Worm (Caenorhabditis elegans) whole organism, midembryonic: ENCODE measurements around the gene chil-16.

Experiments used
- T22C8.4 ChIP-seq: fragments of 200-800 bp; sonication (Bioruptor generic); IDR thresholded peaks from 2 replicates; pipeline ENCODE4 v1.3.6; 2022; ENCODE audit warnings: missing genetic modification characterization, missing compliant biosample characterization
- cog-1 ChIP-seq: sonication (generic microtip); optimal IDR thresholded peaks from 2 replicates; lab custom pipeline; 2016; ENCODE audit warnings: missing genetic modification characterization, missing compliant biosample characterization
- flt-1 ChIP-seq: fragments of 200-800 bp; sonication (Bioruptor generic); IDR thresholded peaks from 2 replicates; pipeline ENCODE4 v1.3.6; 2022; ENCODE audit warnings: missing genetic modification characterization, missing compliant biosample characterization
- klf-2 ChIP-seq: fragments of 200-800 bp; sonication (Bioruptor generic); conservative IDR thresholded peaks from 2 replicates; pipeline ENCODE4 v1.3.6; 2022; ENCODE audit warnings: missing genetic modification reagents, missing genetic modification characterization, missing compliant biosample characterization
- med-1 ChIP-seq: sonication (generic microtip); optimal IDR thresholded peaks from 2 replicates; lab custom pipeline; 2017; ENCODE audit warnings: missing genetic modification characterization, mild to moderate bottlenecking, missing compliant biosample characterization, antibody characterized with exemption, missing genetic modification reagents; ENCODE audit not compliant: insufficient read depth
- ref-1 ChIP-seq: fragments of 200-800 bp; sonication (Bioruptor generic); conservative IDR thresholded peaks from 2 replicates; pipeline ENCODE4 v1.3.6; 2022; ENCODE audit warnings: missing genetic modification reagents, missing genetic modification characterization, missing compliant biosample characterization
- tab-1 ChIP-seq: fragments of 200-800 bp; sonication (Bioruptor generic); IDR thresholded peaks from 2 replicates; pipeline ENCODE4 v1.3.6; 2022; ENCODE audit warnings: missing genetic modification characterization, missing compliant biosample characterization
- ztf-23 ChIP-seq: fragments of 200-800 bp; sonication (Bioruptor generic); IDR thresholded peaks from 2 replicates; pipeline ENCODE4 v1.3.6; 2022; ENCODE audit warnings: missing genetic modification reagents, missing genetic modification characterization, missing compliant biosample characterization
- ztf-29 ChIP-seq: fragments of 200-800 bp; sonication (Bioruptor generic); IDR thresholded peaks from 2 replicates; pipeline ENCODE4 v1.3.6; 2022; ENCODE audit warnings: missing genetic modification reagents, missing genetic modification characterization, missing compliant biosample characterization

The chil-16 gene

ce11 chrII:9441838-9442237 lies at the start of gene chil-16:
TSS of gene chil-16 (minus strand) at chrII:9441938.
- TF ChIP-seq T22C8.4 (no peak), tab-1 (GFP tag; lab: Robert Waterston, UW) (no peak), cog-1 (tag; lab: Kevin White, UChicago) (no peak), ztf-29 (no peak), klf-2 (GFP tag; lab: Robert Waterston, UW) (no peak), med-1 (GFP tag; lab: Kevin White, UChicago) (no peak), flt-1 (no peak), ref-1 (GFP tag; lab: Robert Waterston, UW) (no peak), ztf-23 (no peak)

- TF ChIP-seq tab-1 (GFP tag; lab: Robert Waterston, UW) (0 out of 2 replicates have a peak, but pooled peaks have one; percentile 34), cog-1 (tag; lab: Kevin White, UChicago) (peak; percentile 67), klf-2 (GFP tag; lab: Robert Waterston, UW) (no peak), T22C8.4 (no peak), flt-1 (peak; percentile 42; the same call in 1 of the 2 replicates), ztf-23 (no peak), ztf-29 (no peak), ref-1 (GFP tag; lab: Robert Waterston, UW) (no peak)
These were observed 49.3 kb upstream of the chil-16 start for ce11 chrII:9491045-9491444.

- TF ChIP-seq cog-1 (tag; lab: Kevin White, UChicago) (no peak), ztf-29 (no peak), med-1 (GFP tag; lab: Kevin White, UChicago) (no peak), T22C8.4 (no peak), tab-1 (GFP tag; lab: Robert Waterston, UW) (no peak), flt-1 (no peak), klf-2 (GFP tag; lab: Robert Waterston, UW) (no peak), ref-1 (GFP tag; lab: Robert Waterston, UW) (no peak), ztf-23 (no peak)
These were observed 48.9 kb upstream of the chil-16 start for ce11 chrII:9490589-9490988.

- TF ChIP-seq klf-2 (GFP tag; lab: Robert Waterston, UW) (no peak), cog-1 (tag; lab: Kevin White, UChicago) (no peak)
These were observed 48.2 kb upstream of the chil-16 start for ce11 chrII:9489922-9490321.

ce11 chrII:9487337-9487950 lies 45.7 kb upstream of the chil-16 start, which contains the start of gene T19H5.4:
TSS of gene T19H5.4 (minus strand) at chrII:9487387.
- TF ChIP-seq ztf-29, result no peak
- no peak for TF ChIP-seq med-1 (GFP tag; lab: Kevin White, UChicago)
- no peak for TF ChIP-seq ztf-23
- TF ChIP-seq tab-1 (GFP tag; lab: Robert Waterston, UW), result no peak
- TF ChIP-seq T22C8.4, result no peak

- no peak for TF ChIP-seq med-1 (GFP tag; lab: Kevin White, UChicago)
- TF ChIP-seq ztf-29, result no peak
- no peak for TF ChIP-seq ztf-23
- TF ChIP-seq flt-1, result no peak
- TF ChIP-seq klf-2 (GFP tag; lab: Robert Waterston, UW), result no peak
- no peak for TF ChIP-seq tab-1 (GFP tag; lab: Robert Waterston, UW)
- TF ChIP-seq cog-1 (tag; lab: Kevin White, UChicago), result no peak
- no peak for TF ChIP-seq ref-1 (GFP tag; lab: Robert Waterston, UW)
- TF ChIP-seq T22C8.4, result no peak
These were observed 43.5 kb upstream of the chil-16 start for ce11 chrII:9485081-9485730.

ce11 chrII:9483342-9483741 lies 41.6 kb upstream of the chil-16 start:
- TF ChIP-seq med-1 (GFP tag; lab: Kevin White, UChicago) (no peak), ztf-29 (no peak), cog-1 (tag; lab: Kevin White, UChicago) (no peak), ref-1 (GFP tag; lab: Robert Waterston, UW) (no peak), klf-2 (GFP tag; lab: Robert Waterston, UW) (no peak), T22C8.4 (no peak)

ce11 chrII:9482529-9482928 lies 40.8 kb upstream of the chil-16 start:
- TF ChIP-seq klf-2 (GFP tag; lab: Robert Waterston, UW), result no peak
- TF ChIP-seq flt-1, result no peak
- no peak for TF ChIP-seq cog-1 (tag; lab: Kevin White, UChicago)
- TF ChIP-seq ztf-29, result no peak
- TF ChIP-seq med-1 (GFP tag; lab: Kevin White, UChicago), result no peak
- no peak for TF ChIP-seq ztf-23
- TF ChIP-seq T22C8.4, result no peak
- TF ChIP-seq tab-1 (GFP tag; lab: Robert Waterston, UW), result no peak

- TF ChIP-seq ref-1 (GFP tag; lab: Robert Waterston, UW) (no peak), flt-1 (no peak), med-1 (GFP tag; lab: Kevin White, UChicago) (no peak), ztf-29 (no peak), T22C8.4 (no peak), ztf-23 (no peak)
These were observed 39.7 kb upstream of the chil-16 start for ce11 chrII:9481427-9481826.

ce11 chrII:9480006-9480405 lies 38.3 kb upstream of the chil-16 start, which contains the start of gene T19H5.7:
TSS of gene T19H5.7 (minus strand) at chrII:9480106.
- no peak for TF ChIP-seq ref-1 (GFP tag; lab: Robert Waterston, UW)
- TF ChIP-seq med-1 (GFP tag; lab: Kevin White, UChicago), result no peak
- no peak for TF ChIP-seq T22C8.4
- TF ChIP-seq tab-1 (GFP tag; lab: Robert Waterston, UW), result no peak
- TF ChIP-seq ztf-23, result no peak
- no peak for TF ChIP-seq klf-2 (GFP tag; lab: Robert Waterston, UW)
- no peak for TF ChIP-seq cog-1 (tag; lab: Kevin White, UChicago)
- TF ChIP-seq flt-1, result no peak
- no peak for TF ChIP-seq ztf-29
